Worm (Caenorhabditis elegans) whole organism, L4/young adult: Measurements from ENCODE around the gene lec-12.
A peak's percentile ranks its signal among the peaks of the same experiment; 100 is the strongest.

Experiments used
- W03F9.2 ChIP-seq: fragments of 150-350 bp; optimal IDR thresholded peaks from 2 replicates; lab custom pipeline; 2014; ENCODE audit warnings: missing biosample characterization, missing genetic modification characterization
- dao-5 ChIP-seq: sonication (generic microtip); optimal IDR thresholded peaks from 2 replicates; lab custom pipeline; 2016; ENCODE audit warnings: missing genotype, missing genetic modification characterization, moderate library complexity, missing compliant biosample characterization
- him-1 ChIP-seq: sonication (generic microtip); optimal IDR thresholded peaks from 2 replicates; lab custom pipeline; 2016; ENCODE audit warnings: missing genotype, missing genetic modification reagents, missing genetic modification characterization, missing compliant biosample characterization

ce11 chrV:176870-177467 is 27.2 kb upstream of the lec-12 start, which contains the start of gene cul-3:
- TF ChIP-seq him-1 (no peak), W03F9.2 (tag; lab: Kevin White, UChicago) (peak; percentile 8), dao-5 (tag; lab: Kevin White, UChicago) (no peak)
